Worm (Caenorhabditis elegans): Measurements from ENCODE around the gene wrt-2.
A peak's percentile ranks its signal among the peaks of the same experiment; 100 is the strongest.

wrt-2 gene

ce11 chrX:3110576-3110975, 16.4 kb upstream of the wrt-2 start, which contains the start of gene gpcp-1:
Gene gpcp-1 (minus strand): TSS chrX:3110628.
- TF ChIP-seq ceh-83 (GFP tag; optimal IDR thresholded peaks at IDR 0.05) (no peak), mls-2 (tag; optimal IDR thresholded peaks at IDR 0.05) (no peak), ceh-39 (tag; optimal IDR thresholded peaks at IDR 0.05) (no peak), elt-3 (tag; optimal IDR thresholded peaks at IDR 0.05) (no peak), cnd-1 (tag; optimal IDR thresholded peaks at IDR 0.05) (no peak), nhr-237 (tag; optimal IDR thresholded peaks at IDR 0.05) (no peak), ceh-43 (GFP tag; optimal IDR thresholded peaks at IDR 0.05) (no peak), ztf-11 (tag; optimal IDR thresholded peaks at IDR 0.05) (no peak), hlh-1 (tag; optimal IDR thresholded peaks at IDR 0.05) (no peak), nhr-28 (tag; optimal IDR thresholded peaks at IDR 0.05) (no peak), elt-1 (tag; optimal IDR thresholded peaks at IDR 0.05; ENCODE audit: borderline replicate concordance, insufficient read depth) (no peak), unc-120 (tag; optimal IDR thresholded peaks at IDR 0.05; ENCODE audit: poor library complexity, severe bottlenecking) (no peak), ham-2 (GFP tag; optimal IDR thresholded peaks at IDR 0.05) (no peak), sem-2 (GFP tag; optimal IDR thresholded peaks at IDR 0.05) (no peak), unc-62 (GFP tag; optimal IDR thresholded peaks at IDR 0.05) (no peak), nhr-12 (tag; optimal IDR thresholded peaks at IDR 0.05) (no peak), nhr-76 (tag; optimal IDR thresholded peaks at IDR 0.05) (no peak)

ce11 chrX:3108603-3109002, 14.5 kb upstream of the wrt-2 start:
- no peak for TF ChIP-seq tbx-8 (GFP tag; optimal IDR thresholded peaks at IDR 0.05)
- TF ChIP-seq hlh-1 (tag; optimal IDR thresholded peaks at IDR 0.05): peak; percentile 45
- TF ChIP-seq pha-4 (tag; optimal IDR thresholded peaks at IDR 0.05): no peak
- TF ChIP-seq ham-2 (GFP tag; optimal IDR thresholded peaks at IDR 0.05): no peak
- TF ChIP-seq mls-2 (tag; optimal IDR thresholded peaks at IDR 0.05): no peak

- TF ChIP-seq mep-1 (tag; optimal IDR thresholded peaks at IDR 0.05) (peak; percentile 85), ham-2 (GFP tag; optimal IDR thresholded peaks at IDR 0.05) (no peak), sem-2 (GFP tag; optimal IDR thresholded peaks at IDR 0.05) (no peak), blmp-1 (tag; optimal IDR thresholded peaks at IDR 0.05) (no peak), mab-5 (tag; optimal IDR thresholded peaks at IDR 0.05) (peak; percentile 20), bed-3 (GFP tag; optimal IDR thresholded peaks at IDR 0.05) (no peak), M03D4.4 (tag; optimal IDR thresholded peaks at IDR 0.05) (no peak), lin-32 (GFP tag; optimal IDR thresholded peaks at IDR 0.05) (no peak), zip-8 (tag; optimal IDR thresholded peaks at IDR 0.05) (no peak), mls-2 (tag; optimal IDR thresholded peaks at IDR 0.05) (no peak), nhr-237 (tag; optimal IDR thresholded peaks at IDR 0.05) (no peak), pha-4 (tag; optimal IDR thresholded peaks at IDR 0.05) (peak; percentile 13), ztf-11 (tag; optimal IDR thresholded peaks at IDR 0.05) (no peak), ceh-43 (GFP tag; optimal IDR thresholded peaks at IDR 0.05) (no peak), nhr-28 (tag; optimal IDR thresholded peaks at IDR 0.05) (no peak), elt-1 (tag; optimal IDR thresholded peaks at IDR 0.05; ENCODE audit: borderline replicate concordance, insufficient read depth) (peak; percentile 16), hlh-1 (tag; optimal IDR thresholded peaks at IDR 0.05) (no peak), unc-120 (tag; optimal IDR thresholded peaks at IDR 0.05; ENCODE audit: poor library complexity, severe bottlenecking) (no peak), lsy-2 (tag; optimal IDR thresholded peaks at IDR 0.05) (peak; percentile 66), lin-13 (tag; optimal IDR thresholded peaks at IDR 0.05) (peak; percentile 77), nhr-76 (tag; optimal IDR thresholded peaks at IDR 0.05) (no peak), cnd-1 (tag; optimal IDR thresholded peaks at IDR 0.05) (no peak), ceh-83 (GFP tag; optimal IDR thresholded peaks at IDR 0.05) (no peak), flh-1 (GFP tag; optimal IDR thresholded peaks at IDR 0.05) (no peak), elt-3 (tag; optimal IDR thresholded peaks at IDR 0.05) (no peak), tbx-8 (GFP tag; optimal IDR thresholded peaks at IDR 0.05) (no peak), ceh-39 (tag; optimal IDR thresholded peaks at IDR 0.05) (peak; percentile 16), drap-1 (GFP tag; optimal IDR thresholded peaks at IDR 0.05) (no peak), nhr-2 (tag; optimal IDR thresholded peaks at IDR 0.05) (peak; percentile 24), nhr-12 (tag; optimal IDR thresholded peaks at IDR 0.05) (no peak), ces-1 (GFP tag; optimal IDR thresholded peaks at IDR 0.05) (peak; percentile 52), sptf-1 (tag; optimal IDR thresholded peaks at IDR 0.05) (no peak), unc-62 (GFP tag; optimal IDR thresholded peaks at IDR 0.05) (no peak), unc-39 (tag; optimal IDR thresholded peaks at IDR 0.05) (no peak), snpc-4 (tag; optimal IDR thresholded peaks at IDR 0.05) (no peak)
These were observed 12.0 kb upstream of the wrt-2 start, which contains the start of gene K10B3.5 for ce11 chrX:3106137-3106536. Gene K10B3.5 (minus strand): TSS chrX:3106479.

All from whole organism, mixed stage, embryonic.